Worm (Caenorhabditis elegans): ENCODE measurements around the gene C54D10.9.

- TF ChIP-seq rnt-1 (tag; optimal IDR thresholded peaks at IDR 0.05): no peak
- TF ChIP-seq npax-4 (tag; optimal IDR thresholded peaks at IDR 0.05): no peak
- no peak for TF ChIP-seq ahr-1 (tag; optimal IDR thresholded peaks at IDR 0.05)
- no peak for TF ChIP-seq K02D7.2 (tag; optimal IDR thresholded peaks at IDR 0.05)
- TF ChIP-seq ceh-22 (tag; optimal IDR thresholded peaks at IDR 0.05): no peak
- TF ChIP-seq nhr-11 (tag; optimal IDR thresholded peaks at IDR 0.05): no peak
- TF ChIP-seq fkh-10 (GFP tag; optimal IDR thresholded peaks at IDR 0.05): no peak
- TF ChIP-seq unc-86 (tag; optimal IDR thresholded peaks at IDR 0.05): no peak
- no peak for TF ChIP-seq elt-2 (tag; optimal IDR thresholded peaks at IDR 0.05)
- no peak for TF ChIP-seq ceh-2 (tag; optimal IDR thresholded peaks at IDR 0.05)
- no peak for TF ChIP-seq gmeb-2 (tag; optimal IDR thresholded peaks at IDR 0.05)
- TF ChIP-seq T23F11.4 (GFP tag; optimal IDR thresholded peaks at IDR 0.05): no peak
Observed at ce11 chrV:12410416-12411001, 36.4 kb upstream of the C54D10.9 start, which contains the start of gene hrg-2.

All from whole organism, late embryonic.